Worm (Caenorhabditis elegans): Measurements from ENCODE around the gene ptr-9.

ptr-9 gene

DNA sequence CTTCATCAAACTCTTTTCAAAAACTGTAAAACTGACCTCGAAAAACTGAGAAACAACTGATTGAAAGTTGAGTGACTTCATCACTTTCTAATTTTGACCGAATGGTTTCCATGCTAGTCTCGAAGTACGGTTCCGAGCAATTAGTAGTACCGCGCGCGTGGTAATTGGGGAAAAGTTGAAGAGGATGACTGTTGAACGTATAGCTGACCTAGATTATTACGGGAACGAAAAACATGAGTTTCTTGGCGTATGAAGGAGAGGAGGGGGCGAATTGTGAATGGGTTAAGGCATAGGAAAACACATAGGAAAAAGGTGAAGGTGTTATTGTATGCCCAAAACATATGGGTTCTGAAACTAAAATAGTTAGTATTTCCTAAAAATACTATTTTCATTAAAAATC, at the start of gene ptr-9:
TSS of gene ptr-9 (minus strand) at position 101 of the 400 bp plus-strand sequence.
- TF ChIP-seq F52B5.7 (tag; optimal IDR thresholded peaks at IDR 0.05): no peak
- no peak for TF ChIP-seq atf-7 (tag; optimal IDR thresholded peaks at IDR 0.05)
- no peak for TF ChIP-seq nhr-80 (tag; optimal IDR thresholded peaks at IDR 0.05)
- no peak for TF ChIP-seq T07F8.4 (tag; optimal IDR thresholded peaks at IDR 0.05)
- no peak for TF ChIP-seq mel-28 (tag; optimal IDR thresholded peaks at IDR 0.05; ENCODE audit: borderline replicate concordance)
- no peak for TF ChIP-seq snpc-4 (GFP tag; optimal IDR thresholded peaks at IDR 0.05)
- TF ChIP-seq snpc-4 (tag; optimal IDR thresholded peaks at IDR 0.05): no peak
- no peak for TF ChIP-seq F57C9.4 (tag; optimal IDR thresholded peaks at IDR 0.05)
- TF ChIP-seq ztf-18 (tag; optimal IDR thresholded peaks at IDR 0.05): no peak
- TF ChIP-seq dpff-1 (tag; optimal IDR thresholded peaks at IDR 0.05): no peak
- TF ChIP-seq rcor-1 (GFP tag; IDR thresholded peaks at IDR 0.05): no peak
- TF ChIP-seq ets-4 (GFP tag; optimal IDR thresholded peaks at IDR 0.05): no peak
- no peak for TF ChIP-seq mxl-1 (tag; optimal IDR thresholded peaks at IDR 0.05)
- TF ChIP-seq egrh-3 (GFP tag; IDR thresholded peaks at IDR 0.05): no peak
- no peak for TF ChIP-seq hsf-1 (GFP tag; IDR thresholded peaks at IDR 0.05)
- TF ChIP-seq ceh-40 (GFP tag; IDR thresholded peaks at IDR 0.05): no peak
- no peak for TF ChIP-seq nhr-179 (tag; optimal IDR thresholded peaks at IDR 0.05)
- TF ChIP-seq chd-7 (tag; optimal IDR thresholded peaks at IDR 0.05): no peak

DNA sequence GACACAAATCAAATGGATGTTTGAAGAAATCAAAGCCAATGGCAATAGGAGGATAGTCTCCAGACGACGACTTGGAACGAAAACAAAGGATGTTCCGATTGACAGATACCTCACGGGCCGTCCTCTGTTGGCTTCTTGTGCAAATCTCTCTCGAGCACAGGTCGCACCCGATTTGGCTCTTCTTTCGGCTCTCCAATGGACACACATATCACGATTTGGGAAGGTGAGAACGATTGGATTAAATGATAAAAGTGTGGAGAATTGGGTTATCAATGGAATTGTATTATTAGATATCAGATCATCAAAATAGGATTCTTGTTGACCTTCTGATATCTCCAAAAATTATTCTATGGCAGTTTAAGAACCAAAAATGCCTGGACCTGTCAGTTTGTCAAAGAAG, 44.7 kb upstream of the ptr-9 start, which contains the start of gene ZC84.1:
TSS of gene ZC84.1 (minus strand) at position 101 of the 400 bp plus-strand sequence.
- TF ChIP-seq attf-6 (GFP tag; IDR thresholded peaks at IDR 0.05) (no peak), hsf-1 (GFP tag; IDR thresholded peaks at IDR 0.05) (no peak), T07F8.4 (tag; optimal IDR thresholded peaks at IDR 0.05) (no peak), attf-3 (GFP tag; conservative IDR thresholded peaks at IDR 0.05) (no peak), ztf-26 (tag; optimal IDR thresholded peaks at IDR 0.05) (no peak), D2030.7 (GFP tag; IDR thresholded peaks at IDR 0.05) (no peak), hmg-1.2 (GFP tag; IDR thresholded peaks at IDR 0.05) (no peak)

ce11 chrIII:9201977-9202376, 40.5 kb upstream of the ptr-9 start:
- no peak for TF ChIP-seq pha-4 (tag; optimal IDR thresholded peaks at IDR 0.05)
- TF ChIP-seq attf-6 (GFP tag; IDR thresholded peaks at IDR 0.05): no peak
- no peak for TF ChIP-seq ama-1 (optimal IDR thresholded peaks at IDR 0.05)
- no peak for TF ChIP-seq ama-1 (GFP tag; optimal IDR thresholded peaks at IDR 0.05)
- no peak for TF ChIP-seq lin-54 (GFP tag; optimal IDR thresholded peaks at IDR 0.05)
- TF ChIP-seq F33H1.4 (GFP tag; IDR thresholded peaks at IDR 0.05): no peak
- TF ChIP-seq Y95B8A.8 (GFP tag; IDR thresholded peaks at IDR 0.05): no peak
- no peak for TF ChIP-seq F37B4.10 (GFP tag; IDR thresholded peaks at IDR 0.05)
- TF ChIP-seq F10E7.11 (tag; optimal IDR thresholded peaks at IDR 0.05): no peak
- no peak for TF ChIP-seq nfya-1 (tag; optimal IDR thresholded peaks at IDR 0.05; ENCODE audit: borderline replicate concordance, insufficient read depth)
- no peak for TF ChIP-seq hlh-26 (GFP tag; conservative IDR thresholded peaks at IDR 0.05)
- no peak for TF ChIP-seq C06A6.2 (GFP tag; conservative IDR thresholded peaks at IDR 0.05)
- TF ChIP-seq akir-1 (GFP tag; optimal IDR thresholded peaks at IDR 0.05): no peak
- TF ChIP-seq madf-6 (GFP tag; IDR thresholded peaks at IDR 0.05): no peak
- TF ChIP-seq tbx-9 (tag; optimal IDR thresholded peaks at IDR 0.05; ENCODE audit: borderline replicate concordance): no peak
- no peak for TF ChIP-seq ceh-79 (tag; optimal IDR thresholded peaks at IDR 0.05)
- TF ChIP-seq madf-3 (GFP tag; IDR thresholded peaks at IDR 0.05): no peak
- TF ChIP-seq mcd-1 (GFP tag; IDR thresholded peaks at IDR 0.05): no peak
- TF ChIP-seq zfh-2 (GFP tag; conservative IDR thresholded peaks at IDR 0.05): no peak

All from whole organism, young adult.